Fruit fly (Drosophila melanogaster): Measurements from ENCODE around the gene Fum1.

DNA sequence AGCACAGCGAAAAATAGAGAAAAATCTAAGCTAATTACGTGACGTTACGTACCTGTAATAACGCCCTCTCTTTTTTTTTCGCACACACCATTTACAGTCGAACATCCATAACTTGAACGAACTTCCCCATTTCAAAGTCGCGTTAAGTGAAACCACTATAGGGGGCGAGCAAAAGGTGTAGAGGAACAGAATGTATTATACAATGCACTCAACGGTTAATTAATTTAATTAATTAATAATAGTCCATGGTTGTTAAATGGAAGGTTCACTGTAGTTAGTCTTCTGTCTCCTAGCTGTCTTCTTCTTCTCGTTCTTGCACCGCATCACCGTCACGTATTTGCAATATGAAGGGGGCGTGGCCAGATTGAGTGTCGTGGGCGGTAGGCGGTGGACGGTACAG lies 36.6 kb upstream of the Fum1 start:
- TF ChIP-seq Snoo (tag; optimal IDR thresholded peaks at IDR 0.05), result no peak
- peak; percentile 81 for TF ChIP-seq fd96Ca (GFP tag; IDR thresholded peaks at IDR 0.05)
- peak; percentile 3 for TF ChIP-seq CG8159 (tag; optimal IDR thresholded peaks at IDR 0.05)

Measured in whole organism, pupa.